Worm (Caenorhabditis elegans) whole organism, early embryonic: ENCODE data around the gene R05A10.4.

ENCODE experiments used
- B0310.2 ChIP-seq: sonication (generic microtip); optimal IDR thresholded peaks from 2 replicates; lab custom pipeline; 2016; ENCODE audit warnings: mild to moderate bottlenecking, missing genetic modification characterization, missing compliant biosample characterization
- F13C5.2 ChIP-seq: sonication (generic microtip); optimal IDR thresholded peaks from 2 replicates; lab custom pipeline; 2017; ENCODE audit warnings: mild to moderate bottlenecking, missing genetic modification characterization, inconsistent platforms, missing compliant biosample characterization
- aly-1 ChIP-seq: sonication (generic microtip); optimal IDR thresholded peaks from 2 replicates; lab custom pipeline; 2016; ENCODE audit warnings: missing genetic modification characterization, missing compliant biosample characterization
- ama-1 ChIP-seq: fragments of 150-350 bp; optimal IDR thresholded peaks from 2 replicates; lab custom pipeline; 2014
- ceh-13 ChIP-seq: fragments of 200-800 bp; sonication (Bioruptor generic); optimal IDR thresholded peaks from 2 replicates; lab custom pipeline; 2018; ENCODE audit warnings: mild to moderate bottlenecking, missing genetic modification characterization, missing compliant biosample characterization
- ceh-36 ChIP-seq: sonication (generic microtip); optimal IDR thresholded peaks from 2 replicates; lab custom pipeline; 2016; ENCODE audit warnings: missing genetic modification characterization, inconsistent platforms, missing compliant biosample characterization
- ets-7 ChIP-seq: sonication (generic microtip); optimal IDR thresholded peaks from 2 replicates; lab custom pipeline; 2016; ENCODE audit warnings: missing genotype, missing genetic modification characterization, missing compliant biosample characterization
- flt-1 ChIP-seq: fragments of 200-800 bp; sonication (Bioruptor generic); IDR thresholded peaks from 2 replicates; pipeline ENCODE4 v1.3.6; 2022; ENCODE audit warnings: missing genetic modification characterization, missing compliant biosample characterization
- hmbx-1 ChIP-seq: sonication (generic microtip); optimal IDR thresholded peaks from 2 replicates; lab custom pipeline; 2016; ENCODE audit warnings: mild to moderate bottlenecking, missing genetic modification characterization, missing compliant biosample characterization
- hmg-4 ChIP-seq: fragments of 200-800 bp; sonication (Bioruptor generic); optimal IDR thresholded peaks from 2 replicates; lab custom pipeline; 2018; ENCODE audit warnings: mild to moderate bottlenecking, missing genetic modification characterization, missing compliant biosample characterization
- hnd-1 ChIP-seq: sonication (generic microtip); optimal IDR thresholded peaks from 2 replicates; lab custom pipeline; 2016; ENCODE audit warnings: missing genetic modification characterization, missing compliant biosample characterization
- pes-1 ChIP-seq: fragments of 200-800 bp; sonication (Bioruptor generic); IDR thresholded peaks from 2 replicates; pipeline ENCODE4 v1.3.6; 2022; ENCODE audit warnings: missing genetic modification reagents, missing genetic modification characterization, missing compliant biosample characterization
- scrt-1 ChIP-seq: fragments of 200-800 bp; sonication (Bioruptor generic); IDR thresholded peaks from 2 replicates; pipeline ENCODE4 v1.3.6; 2022; ENCODE audit warnings: missing genetic modification characterization, missing compliant biosample characterization
- sea-1 ChIP-seq: fragments of 200-800 bp; sonication (Bioruptor generic); conservative IDR thresholded peaks from 2 replicates; pipeline ENCODE4 v1.3.6; 2022; ENCODE audit warnings: missing genetic modification characterization, missing compliant biosample characterization
- tbx-11 ChIP-seq: fragments of 200-800 bp; sonication (Bioruptor generic); IDR thresholded peaks from 2 replicates; pipeline ENCODE4 v1.3.6; 2022; ENCODE audit warnings: missing genetic modification characterization, missing compliant biosample characterization
- tbx-37 ChIP-seq: fragments of 200-800 bp; sonication (Bioruptor generic); conservative IDR thresholded peaks from 2 replicates; pipeline ENCODE4 v1.3.6; 2022; ENCODE audit warnings: missing genetic modification reagents, missing genetic modification characterization, missing compliant biosample characterization
- tra-4 ChIP-seq: sonication (generic microtip); optimal IDR thresholded peaks from 2 replicates; lab custom pipeline; 2017; ENCODE audit warnings: missing genetic modification characterization, missing compliant biosample characterization

Gene R05A10.4

DNA sequence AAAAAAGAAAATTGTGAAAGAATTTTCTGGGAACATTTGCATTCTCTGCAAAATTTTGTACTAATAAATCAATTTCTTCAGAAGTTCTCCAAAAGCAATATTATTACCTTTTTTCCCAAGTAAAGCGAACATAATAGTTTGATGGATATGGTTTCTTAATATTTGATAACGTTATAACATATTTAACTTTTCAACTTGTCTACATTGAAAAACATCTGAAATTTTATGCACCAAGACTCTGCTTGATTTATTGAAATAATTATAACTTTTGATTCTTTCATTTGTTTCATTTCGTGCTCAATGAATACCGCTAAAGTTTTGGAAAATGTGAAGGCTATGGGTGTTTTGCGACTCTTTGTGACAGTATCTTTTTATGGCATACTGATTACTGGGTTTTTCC is 35.2 kb upstream of the R05A10.4 start, which contains the start of gene srz-31:
srz-31 (plus strand) TSS at position 301 of the 400 bp plus-strand sequence.
- no peak for TF ChIP-seq ceh-36 (tag; lab: Kevin White, UChicago)
- no peak for TF ChIP-seq pes-1
- no peak for TF ChIP-seq F13C5.2 (tag; lab: Kevin White, UChicago)
- no peak for TF ChIP-seq hmbx-1 (tag; lab: Kevin White, UChicago)
- TF ChIP-seq ama-1 (lab: Kevin White, UChicago), result no peak
- no peak for TF ChIP-seq scrt-1 (GFP tag; lab: Robert Waterston, UW)
- no peak for TF ChIP-seq aly-1
- TF ChIP-seq ets-7, result no peak
- TF ChIP-seq flt-1 (GFP tag; lab: Robert Waterston, UW), result no peak

DNA sequence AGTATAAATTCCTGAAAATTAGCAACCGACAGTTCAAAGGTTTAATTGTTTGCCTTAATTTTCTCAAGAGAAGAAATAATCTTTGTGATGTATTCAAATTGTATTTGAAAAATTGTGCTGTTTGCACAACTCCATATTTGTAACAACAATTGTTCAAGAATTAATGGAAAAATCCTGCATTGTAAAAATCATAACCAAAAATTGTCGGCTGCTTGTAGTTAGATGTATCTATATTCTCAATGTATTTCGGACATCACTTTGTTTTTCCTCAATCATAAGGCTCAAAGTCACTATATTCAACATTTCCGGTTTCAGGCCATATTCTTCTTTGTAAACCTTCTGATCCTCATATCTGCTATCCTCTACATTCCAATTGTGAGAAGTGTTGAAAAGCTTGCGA is 29.2 kb upstream of the R05A10.4 start:
- no peak for TF ChIP-seq ets-7
- TF ChIP-seq tra-4 (tag; lab: Kevin White, UChicago), result no peak
- no peak for TF ChIP-seq ceh-36 (tag; lab: Kevin White, UChicago)
- no peak for TF ChIP-seq F13C5.2 (tag; lab: Kevin White, UChicago)
- no peak for TF ChIP-seq hmg-4 (GFP tag; lab: Kevin White, UChicago)

DNA sequence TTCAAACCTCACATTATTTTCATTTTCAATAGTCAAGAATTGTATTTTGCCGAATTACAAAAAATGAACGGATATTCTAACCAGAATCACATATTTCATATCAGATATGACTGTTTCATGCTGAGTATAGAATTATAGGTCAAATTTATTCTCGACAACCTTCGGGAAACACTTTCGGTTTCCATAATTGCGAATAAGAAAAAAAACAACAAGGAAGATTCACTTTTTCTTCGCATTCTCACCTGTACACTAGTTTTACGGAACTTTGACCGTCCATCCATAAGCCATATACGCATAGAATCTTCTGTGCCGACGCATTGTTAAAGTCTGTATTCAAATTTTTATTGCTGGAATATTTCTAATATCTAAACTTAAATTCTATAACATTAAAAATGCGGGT is 26.7 kb upstream of the R05A10.4 start, which contains the start of gene oac-37:
oac-37 (plus strand) TSS at position 301 of the 400 bp plus-strand sequence.
- no peak for TF ChIP-seq tbx-37 (GFP tag; lab: Robert Waterston, UW)
- TF ChIP-seq sea-1 (GFP tag; lab: Robert Waterston, UW), result no peak
- TF ChIP-seq flt-1 (GFP tag; lab: Robert Waterston, UW), result no peak
- no peak for TF ChIP-seq ceh-13
- no peak for TF ChIP-seq ceh-36 (tag; lab: Kevin White, UChicago)
- TF ChIP-seq hmbx-1 (tag; lab: Kevin White, UChicago), result no peak
- no peak for TF ChIP-seq F13C5.2 (tag; lab: Kevin White, UChicago)
- TF ChIP-seq pes-1, result no peak
- no peak for TF ChIP-seq B0310.2 (tag; lab: Kevin White, UChicago)

DNA sequence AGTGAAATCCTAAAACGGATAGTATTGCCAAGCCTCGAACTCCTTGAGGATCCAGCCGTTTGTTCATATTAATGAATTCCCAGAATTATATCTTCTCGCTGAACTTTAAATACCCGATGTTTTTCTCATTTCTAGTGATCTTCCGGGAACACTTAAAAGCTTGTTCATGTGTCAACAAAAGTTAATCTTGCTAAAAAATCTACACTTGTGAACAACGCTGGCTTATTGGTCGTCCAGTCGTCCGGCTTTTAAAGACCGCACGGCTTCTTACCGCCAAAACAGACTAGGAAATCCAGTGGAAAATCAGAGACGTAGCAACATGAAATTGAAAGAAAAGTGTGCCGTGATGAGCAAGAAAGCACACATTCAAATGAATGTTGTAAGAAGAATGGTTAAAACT is 19.0 kb upstream of the R05A10.4 start, which contains the start of gene oac-38:
oac-38 (minus strand) TSS at position 101 of the 400 bp plus-strand sequence.
- TF ChIP-seq ets-7 (no peak), ceh-36 (tag; lab: Kevin White, UChicago) (no peak), tra-4 (tag; lab: Kevin White, UChicago) (no peak), F13C5.2 (tag; lab: Kevin White, UChicago) (no peak), hmbx-1 (tag; lab: Kevin White, UChicago) (no peak), aly-1 (no peak), scrt-1 (GFP tag; lab: Robert Waterston, UW) (no peak)

DNA sequence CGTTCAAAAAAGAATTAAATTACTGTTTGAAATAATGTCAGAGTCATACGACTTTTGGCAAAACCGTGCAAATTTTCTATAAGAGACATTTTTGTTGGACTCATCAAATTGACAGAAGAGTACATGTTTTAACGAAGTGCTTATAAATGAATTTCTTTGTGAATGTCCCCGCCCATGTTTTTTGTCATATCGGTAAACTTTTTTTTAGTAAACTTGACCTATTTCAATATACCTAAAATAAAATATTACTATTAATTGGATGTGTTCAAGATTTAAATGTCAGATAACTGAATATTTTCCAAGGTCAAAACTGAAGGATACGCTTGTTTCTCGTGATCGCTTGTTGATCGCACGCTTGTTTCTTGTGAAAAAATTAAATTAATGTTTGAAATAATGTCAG is 14.2 kb upstream of the R05A10.4 start, which contains the start of gene R05A10.8:
R05A10.8 (minus strand) TSS at position 101 of the 400 bp plus-strand sequence.
- TF ChIP-seq F13C5.2 (tag; lab: Kevin White, UChicago), result no peak
- TF ChIP-seq aly-1, result no peak
- no peak for TF ChIP-seq hmg-4 (GFP tag; lab: Kevin White, UChicago)
- no peak for TF ChIP-seq tbx-11
- TF ChIP-seq scrt-1 (GFP tag; lab: Robert Waterston, UW), result no peak
- no peak for TF ChIP-seq ama-1 (lab: Kevin White, UChicago)
- TF ChIP-seq ets-7, result no peak

DNA sequence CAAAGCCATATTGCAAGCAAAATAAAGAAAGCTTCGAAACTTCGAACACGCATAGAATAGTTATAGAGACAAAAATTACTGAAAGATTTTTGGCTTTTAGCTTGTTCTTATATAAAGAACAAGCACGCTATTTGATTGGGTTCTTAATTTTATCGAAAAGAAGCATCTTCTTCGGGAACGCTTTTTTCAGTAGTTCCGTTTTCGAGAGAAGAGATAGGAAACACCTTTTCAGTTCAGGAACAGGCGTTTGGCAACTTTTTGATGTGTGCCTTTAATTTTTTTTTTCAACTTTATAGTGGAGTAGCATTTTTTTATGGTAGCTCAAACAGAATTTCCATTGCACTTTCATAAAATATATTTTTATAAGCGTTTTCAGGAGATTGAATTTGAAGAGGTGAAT is 9.5 kb upstream of the R05A10.4 start, which contains the start of gene R05A10.7:
R05A10.7 (minus strand) TSS at position 101 of the 400 bp plus-strand sequence.
- TF ChIP-seq hmg-4 (GFP tag; lab: Kevin White, UChicago) (no peak), tra-4 (tag; lab: Kevin White, UChicago) (no peak), pes-1 (no peak), hmbx-1 (tag; lab: Kevin White, UChicago) (no peak), ets-7 (no peak), ceh-13 (no peak)

DNA sequence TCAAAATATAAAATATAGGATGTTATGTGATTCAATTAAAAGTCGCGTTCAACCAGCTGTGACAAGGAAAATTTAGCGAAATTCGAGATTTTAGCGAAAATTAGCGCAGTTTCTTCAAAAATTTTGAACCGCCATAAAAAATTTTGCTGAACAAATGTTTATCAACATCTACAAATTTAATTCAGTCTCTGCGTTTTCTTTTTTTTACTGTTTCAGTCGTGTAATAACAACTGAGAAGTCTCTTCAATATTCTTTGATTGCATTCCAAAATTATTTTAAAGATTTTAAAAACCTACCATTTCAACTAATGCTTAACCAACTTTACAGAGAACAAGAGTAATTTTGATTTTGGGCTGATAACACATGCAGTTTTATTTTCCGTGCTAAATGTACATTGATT is 8.2 kb upstream of the R05A10.4 start:
- TF ChIP-seq tbx-11, result no peak
- no peak for TF ChIP-seq flt-1 (GFP tag; lab: Robert Waterston, UW)
- TF ChIP-seq hmg-4 (GFP tag; lab: Kevin White, UChicago), result no peak
- TF ChIP-seq ceh-13, result no peak
- no peak for TF ChIP-seq hmbx-1 (tag; lab: Kevin White, UChicago)
- no peak for TF ChIP-seq scrt-1 (GFP tag; lab: Robert Waterston, UW)
- no peak for TF ChIP-seq tra-4 (tag; lab: Kevin White, UChicago)
- no peak for TF ChIP-seq aly-1
- TF ChIP-seq B0310.2 (tag; lab: Kevin White, UChicago), result no peak
- TF ChIP-seq hnd-1 (tag; lab: Kevin White, UChicago), result no peak

DNA sequence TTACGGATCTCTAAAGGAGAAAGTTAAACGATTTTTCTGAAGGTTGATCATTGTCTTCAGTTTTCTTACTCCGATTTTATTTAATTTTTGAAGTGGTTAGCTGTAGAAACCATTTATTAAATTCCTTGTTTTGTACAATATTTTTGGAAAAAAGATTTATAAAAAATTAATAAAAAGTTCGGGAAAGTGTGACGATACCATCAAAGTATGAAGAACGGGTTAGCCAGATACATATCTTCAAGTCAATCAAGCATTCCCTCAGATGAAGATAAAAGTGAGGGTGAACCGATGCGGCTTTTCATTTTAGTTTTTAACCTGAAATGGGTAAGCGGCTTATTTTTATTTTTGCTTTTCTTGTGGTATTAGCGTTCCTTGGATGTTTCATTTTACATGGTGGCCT is 6.8 kb upstream of the R05A10.4 start, which contains the start of gene R05A10.6:
R05A10.6 (plus strand) TSS at position 301 of the 400 bp plus-strand sequence.
- no peak for TF ChIP-seq hmbx-1 (tag; lab: Kevin White, UChicago)
- no peak for TF ChIP-seq aly-1
- TF ChIP-seq ceh-13, result no peak
- TF ChIP-seq hmg-4 (GFP tag; lab: Kevin White, UChicago), result no peak
- TF ChIP-seq sea-1 (GFP tag; lab: Robert Waterston, UW), result no peak
- no peak for TF ChIP-seq tra-4 (tag; lab: Kevin White, UChicago)
- TF ChIP-seq pes-1, result no peak
- no peak for TF ChIP-seq tbx-37 (GFP tag; lab: Robert Waterston, UW)
- no peak for TF ChIP-seq ets-7
- TF ChIP-seq scrt-1 (GFP tag; lab: Robert Waterston, UW), result no peak
- no peak for TF ChIP-seq B0310.2 (tag; lab: Kevin White, UChicago)
- TF ChIP-seq tbx-11, result no peak
- no peak for TF ChIP-seq ama-1 (lab: Kevin White, UChicago)
- TF ChIP-seq hnd-1 (tag; lab: Kevin White, UChicago), result no peak
- no peak for TF ChIP-seq F13C5.2 (tag; lab: Kevin White, UChicago)
- TF ChIP-seq flt-1 (GFP tag; lab: Robert Waterston, UW), result no peak
- no peak for TF ChIP-seq ceh-36 (tag; lab: Kevin White, UChicago)
